Worm (Caenorhabditis elegans): Measurements from ENCODE around the gene acl-1.

ce11 chrX:15878785-15879184 lies 29.1 kb downstream of the acl-1 start, which contains the start of gene gmeb-2:
- TF ChIP-seq elt-2 (tag; optimal IDR thresholded peaks at IDR 0.05) (no peak), jun-1 (tag; optimal IDR thresholded peaks at IDR 0.05) (no peak), lin-39 (tag; optimal IDR thresholded peaks at IDR 0.05) (no peak), unc-62 (GFP tag; optimal IDR thresholded peaks at IDR 0.05) (no peak), ama-1 (optimal IDR thresholded peaks at IDR 0.05) (no peak), nhr-12 (tag; optimal IDR thresholded peaks at IDR 0.05) (no peak), nhr-28 (tag; optimal IDR thresholded peaks at IDR 0.05) (no peak), skn-1 (tag; optimal IDR thresholded peaks at IDR 0.05) (no peak), fos-1 (tag; optimal IDR thresholded peaks at IDR 0.05) (no peak), nhr-11 (tag; optimal IDR thresholded peaks at IDR 0.05) (no peak)

Measured in whole organism, L3 larva.